Fruit fly (Drosophila melanogaster) whole organism, prepupa: Measurements from ENCODE around the gene CG15468.

Source experiments
- Blimp-1 ChIP-seq: fragments of 200-800 bp; sonication (Bioruptor generic); optimal IDR thresholded peaks from 3 replicates; lab custom pipeline; 2017; ENCODE audit warnings: missing biosample characterization, missing genetic modification characterization, mild to moderate bottlenecking, moderate library complexity, missing genetic modification reagents
- CG10631 ChIP-seq: fragments of 200-800 bp; sonication (Bioruptor generic); optimal IDR thresholded peaks from 2 replicates; lab custom pipeline; 2016; ENCODE audit warnings: missing biosample characterization, missing genetic modification characterization
- CG10669 ChIP-seq: fragments of 200-800 bp; sonication (Bioruptor generic); optimal IDR thresholded peaks from 3 replicates; lab custom pipeline; 2018; ENCODE audit warnings: missing biosample characterization, mild to moderate bottlenecking, missing genetic modification characterization, moderate library complexity
- CG11762 ChIP-seq: fragments of 200-800 bp; sonication (Bioruptor generic); optimal IDR thresholded peaks from 3 replicates; lab custom pipeline; 2016; ENCODE audit warnings: missing biosample characterization, missing genetic modification characterization; ENCODE audit not compliant: insufficient read depth
- CG11902 ChIP-seq: fragments of 200-800 bp; sonication (Bioruptor generic); optimal IDR thresholded peaks from 3 replicates; lab custom pipeline; 2016; ENCODE audit warnings: missing biosample characterization, missing genetic modification characterization
- CG1621 ChIP-seq: fragments of 200-800 bp; sonication (Bioruptor generic); optimal IDR thresholded peaks from 3 replicates; lab custom pipeline; 2018; ENCODE audit warnings: missing biosample characterization, mild to moderate bottlenecking, missing genetic modification characterization
- CG3032 ChIP-seq: fragments of 200-800 bp; optimal IDR thresholded peaks from 2 replicates; lab custom pipeline; 2019; ENCODE audit warnings: missing biosample characterization, mild to moderate bottlenecking, missing genetic modification characterization, moderate library complexity
- CG31627 ChIP-seq: fragments of 200-800 bp; sonication (Bioruptor generic); optimal IDR thresholded peaks from 3 replicates; lab custom pipeline; 2016; ENCODE audit warnings: missing biosample characterization, missing genetic modification characterization
- CG32006 ChIP-seq: fragments of 200-800 bp; sonication (Bioruptor generic); optimal IDR thresholded peaks from 3 replicates; lab custom pipeline; 2017; ENCODE audit warnings: missing biosample characterization, mild to moderate bottlenecking, missing genetic modification characterization
- CG34406 ChIP-seq: fragments of 200-800 bp; sonication (Bioruptor generic); optimal IDR thresholded peaks from 3 replicates; lab custom pipeline; 2016; ENCODE audit warnings: missing biosample characterization, missing genetic modification characterization
- CG3919 ChIP-seq: fragments of 200-800 bp; sonication (Bioruptor generic); optimal IDR thresholded peaks from 3 replicates; lab custom pipeline; 2016; ENCODE audit warnings: missing biosample characterization, missing genetic modification characterization
- CG4318 ChIP-seq: fragments of 200-800 bp; sonication (Bioruptor generic); optimal IDR thresholded peaks from 3 replicates; lab custom pipeline; 2017; ENCODE audit warnings: missing biosample characterization, mild to moderate bottlenecking, missing genetic modification characterization
- CG6163 ChIP-seq: fragments of 200-800 bp; sonication (Bioruptor generic); IDR thresholded peaks from 3 replicates; pipeline ENCODE4 v1.3.6; 2022; ENCODE audit warnings: missing biosample characterization, missing genetic modification characterization
- CG6276 ChIP-seq: fragments of 200-800 bp; sonication (Bioruptor generic); optimal IDR thresholded peaks from 2 replicates; lab custom pipeline; 2017; ENCODE audit warnings: missing biosample characterization, mild to moderate bottlenecking, missing genetic modification characterization
- CG6792 ChIP-seq: fragments of 200-800 bp; sonication (Bioruptor generic); optimal IDR thresholded peaks from 3 replicates; lab custom pipeline; 2016; ENCODE audit warnings: missing biosample characterization, missing genetic modification characterization
- CG6854 ChIP-seq: fragments of 200-800 bp; sonication (Bioruptor generic); optimal IDR thresholded peaks from 2 replicates; lab custom pipeline; 2017; ENCODE audit warnings: missing biosample characterization, mild to moderate bottlenecking, missing genetic modification characterization
- CG7368 ChIP-seq: fragments of 200-800 bp; sonication (Bioruptor generic); optimal IDR thresholded peaks from 3 replicates; lab custom pipeline; 2016; ENCODE audit warnings: missing biosample characterization, missing genetic modification characterization
- CG8119 ChIP-seq: fragments of 200-800 bp; sonication (Bioruptor generic); IDR thresholded peaks from 3 replicates; pipeline ENCODE4 v1.3.6; 2022; ENCODE audit warnings: missing biosample characterization, missing genetic modification characterization
- CG8319 ChIP-seq: fragments of 200-800 bp; sonication (Bioruptor generic); optimal IDR thresholded peaks from 3 replicates; lab custom pipeline; 2016; ENCODE audit warnings: missing biosample characterization, missing genetic modification characterization
- CG8632 ChIP-seq: fragments of 200-800 bp; sonication (Bioruptor generic); optimal IDR thresholded peaks from 3 replicates; lab custom pipeline; 2016; ENCODE audit warnings: missing biosample characterization, missing genetic modification characterization
- CG9139 ChIP-seq: fragments of 200-800 bp; sonication (Bioruptor generic); optimal IDR thresholded peaks from 3 replicates; lab custom pipeline; 2017; ENCODE audit warnings: missing biosample characterization, mild to moderate bottlenecking, missing genetic modification characterization
- Eip78C ChIP-seq: fragments of 200-800 bp; sonication (Bioruptor generic); peaks from one replicate; lab custom pipeline; 2016; ENCODE audit warnings: missing biosample characterization, missing genetic modification characterization
- Eip93F ChIP-seq: fragments of 200-800 bp; sonication (Bioruptor generic); optimal IDR thresholded peaks from 2 replicates; lab custom pipeline; 2016; ENCODE audit warnings: missing biosample characterization, mild to moderate bottlenecking, missing genetic modification characterization
- Ets21C ChIP-seq: fragments of 200-800 bp; sonication (Bioruptor generic); optimal IDR thresholded peaks from 3 replicates; lab custom pipeline; 2016; ENCODE audit warnings: missing biosample characterization, missing genetic modification characterization
- Ets96B ChIP-seq: fragments of 200-800 bp; optimal IDR thresholded peaks from 2 replicates; lab custom pipeline; 2019; ENCODE audit warnings: missing biosample characterization, mild to moderate bottlenecking, missing genetic modification characterization, moderate library complexity
- Gug ChIP-seq: fragments of 200-800 bp; sonication (Bioruptor generic); IDR thresholded peaks from 2 replicates; pipeline ENCODE4 v1.3.6; 2022; ENCODE audit warnings: missing biosample characterization, missing genetic modification characterization
- Hr38 ChIP-seq: sonication (Bioruptor generic); optimal IDR thresholded peaks from 2 replicates; lab custom pipeline; 2016; ENCODE audit warnings: missing biosample characterization, missing genetic modification characterization
- Hr39 ChIP-seq: fragments of 200-800 bp; sonication (Bioruptor generic); optimal IDR thresholded peaks from 2 replicates; lab custom pipeline; 2016; ENCODE audit warnings: missing biosample characterization, missing genetic modification characterization
- Hr4 ChIP-seq: fragments of 200-800 bp; sonication (Bioruptor generic); optimal IDR thresholded peaks from 3 replicates; lab custom pipeline; 2016; ENCODE audit warnings: missing biosample characterization, missing genetic modification characterization
- Lpt ChIP-seq: fragments of 200-800 bp; sonication (Bioruptor generic); optimal IDR thresholded peaks from 3 replicates; lab custom pipeline; 2016; ENCODE audit warnings: missing biosample characterization, missing genetic modification characterization
- Met ChIP-seq: fragments of 200-800 bp; sonication (Bioruptor generic); optimal IDR thresholded peaks from 3 replicates; lab custom pipeline; 2016; ENCODE audit warnings: missing biosample characterization, missing genetic modification characterization
- OdsH ChIP-seq: fragments of 200-800 bp; sonication (Bioruptor generic); optimal IDR thresholded peaks from 3 replicates; lab custom pipeline; 2016; ENCODE audit warnings: missing biosample characterization, missing genetic modification characterization
- Smox ChIP-seq: fragments of 200-800 bp; sonication (Bioruptor generic); optimal IDR thresholded peaks from 3 replicates; lab custom pipeline; 2016; ENCODE audit warnings: missing biosample characterization, missing genetic modification characterization
- Sox102F ChIP-seq: fragments of 200-800 bp; sonication (Bioruptor generic); optimal IDR thresholded peaks from 2 replicates; lab custom pipeline; 2016; ENCODE audit warnings: missing biosample characterization, mild to moderate bottlenecking, missing genetic modification characterization
- Sox14 ChIP-seq: fragments of 200-800 bp; sonication (Bioruptor generic); optimal IDR thresholded peaks from 3 replicates; lab custom pipeline; 2016; ENCODE audit warnings: missing biosample characterization, missing genetic modification characterization
- Sox15 ChIP-seq: fragments of 200-800 bp; sonication (Bioruptor generic); optimal IDR thresholded peaks from 3 replicates; lab custom pipeline; 2016; ENCODE audit warnings: missing biosample characterization, missing genetic modification characterization
- achi ChIP-seq: fragments of 200-800 bp; sonication (Bioruptor generic); optimal IDR thresholded peaks from 3 replicates; lab custom pipeline; 2016; ENCODE audit warnings: missing biosample characterization, missing genetic modification characterization
- acj6 ChIP-seq: fragments of 200-800 bp; sonication (Bioruptor generic); optimal IDR thresholded peaks from 3 replicates; lab custom pipeline; 2016; ENCODE audit warnings: missing biosample characterization, missing genetic modification characterization
- cyc ChIP-seq: fragments of 200-800 bp; sonication (Bioruptor generic); optimal IDR thresholded peaks from 3 replicates; lab custom pipeline; 2016; ENCODE audit warnings: missing biosample characterization, missing genetic modification characterization
- dac ChIP-seq: fragments of 200-800 bp; sonication (Bioruptor generic); optimal IDR thresholded peaks from 2 replicates; lab custom pipeline; 2017; ENCODE audit warnings: missing biosample characterization, mild to moderate bottlenecking, missing genetic modification characterization
- dsx ChIP-seq: fragments of 200-800 bp; optimal IDR thresholded peaks from 3 replicates; lab custom pipeline; 2019; ENCODE audit warnings: missing biosample characterization, mild to moderate bottlenecking, missing genetic modification characterization, moderate library complexity; ENCODE audit not compliant: poor library complexity, severe bottlenecking
- eg ChIP-seq: fragments of 200-800 bp; sonication (Bioruptor generic); IDR thresholded peaks from 3 replicates; pipeline ENCODE4 v1.3.6; 2022; ENCODE audit warnings: missing biosample characterization, missing genetic modification characterization
- esn ChIP-seq: fragments of 200-800 bp; sonication (Bioruptor generic); optimal IDR thresholded peaks from 2 replicates; lab custom pipeline; 2016; ENCODE audit warnings: missing biosample characterization, mild to moderate bottlenecking, missing genetic modification characterization, moderate library complexity
- fd59A ChIP-seq: fragments of 200-800 bp; sonication (Bioruptor generic); optimal IDR thresholded peaks from 2 replicates; lab custom pipeline; 2017; ENCODE audit warnings: missing biosample characterization, mild to moderate bottlenecking, missing genetic modification characterization, missing genetic modification reagents
- fkh ChIP-seq: fragments of 200-800 bp; sonication (Bioruptor generic); optimal IDR thresholded peaks from 3 replicates; lab custom pipeline; 2017; ENCODE audit warnings: missing biosample characterization, mild to moderate bottlenecking, missing genetic modification characterization, moderate library complexity
- lz ChIP-seq: fragments of 200-800 bp; sonication (Bioruptor generic); optimal IDR thresholded peaks from 3 replicates; lab custom pipeline; 2016; ENCODE audit warnings: missing biosample characterization, missing genetic modification characterization
- net ChIP-seq: fragments of 200-800 bp; sonication (Bioruptor generic); optimal IDR thresholded peaks from 3 replicates; lab custom pipeline; 2016; ENCODE audit warnings: missing biosample characterization, missing genetic modification characterization
- pdm3 ChIP-seq: fragments of 200-800 bp; sonication (Bioruptor generic); optimal IDR thresholded peaks from 3 replicates; lab custom pipeline; 2016; ENCODE audit warnings: missing biosample characterization, missing genetic modification characterization
- salr ChIP-seq, 2 experiments: fragments of 200-800 bp; sonication (Bioruptor generic); optimal IDR thresholded peaks; 3 replicates each; lab custom pipeline; 2016 to 2018; ENCODE audit warnings: missing biosample characterization in 2 of 2, missing genetic modification characterization in 2 of 2, mild to moderate bottlenecking in 1 of 2
- ss ChIP-seq, 2 experiments: fragments of 200-800 bp; sonication (Bioruptor generic); optimal IDR thresholded peaks; 2 replicates in 1 of 2; 3 replicates in 1 of 2; lab custom pipeline; 2017 to 2018; ENCODE audit warnings: mild to moderate bottlenecking in 2 of 2, missing biosample characterization in 2 of 2, missing genetic modification characterization in 2 of 2, moderate library complexity in 1 of 2
- topi ChIP-seq: fragments of 200-800 bp; sonication (Bioruptor generic); optimal IDR thresholded peaks from 3 replicates; lab custom pipeline; 2016; ENCODE audit warnings: missing biosample characterization, missing genetic modification characterization

CG15468 gene

dm6 chrX:4961028-4961427 lies at the start of gene CG15468:
Gene CG15468 (minus strand): TSS chrX:4961128.
- no peak for TF ChIP-seq CG3919 (GFP tag; lab: Kevin White, UChicago)
- TF ChIP-seq Eip78C (GFP tag; lab: Kevin White, UChicago) = peak; percentile 35
- TF ChIP-seq, all 60 proteins: peak for 1

- peak; percentile 26 for TF ChIP-seq Ets96B
- TF ChIP-seq lz (GFP tag; lab: Kevin White, UChicago) = no peak
- no peak for TF ChIP-seq fd59A (GFP tag; lab: Kevin White, UChicago)
- no peak for TF ChIP-seq CG8119 (GFP tag; lab: Robert Waterston, UW)
- TF ChIP-seq Gug = no peak
- no peak for TF ChIP-seq pdm3 (GFP tag; lab: Kevin White, UChicago)
- no peak for TF ChIP-seq CG9139 (GFP tag; lab: Kevin White, UChicago)
- TF ChIP-seq ss (GFP tag; optimal IDR thresholded peaks at IDR 0.05; lab: Kevin White, UChicago) = no peak
- TF ChIP-seq Sox102F (GFP tag; lab: Kevin White, UChicago) = no peak
- TF ChIP-seq Hr39 (GFP tag; lab: Kevin White, UChicago) = no peak
- no peak for TF ChIP-seq CG1621 (tag; lab: Kevin White, UChicago)
- TF ChIP-seq cyc (GFP tag; lab: Kevin White, UChicago) = no peak
- peak; percentile 23 for TF ChIP-seq CG3919 (GFP tag; lab: Kevin White, UChicago)
- TF ChIP-seq CG11762 (GFP tag; lab: Kevin White, UChicago) = no peak
- no peak for TF ChIP-seq CG6276 (GFP tag; lab: Kevin White, UChicago)
- TF ChIP-seq Lpt = no peak
- no peak for TF ChIP-seq Eip93F (GFP tag; lab: Kevin White, UChicago)
- TF ChIP-seq dsx (GFP tag; lab: Kevin White, UChicago) = no peak
- TF ChIP-seq CG6854 = no peak
- no peak for TF ChIP-seq CG11902 (GFP tag; lab: Kevin White, UChicago)
- no peak for TF ChIP-seq Smox
- TF ChIP-seq achi = no peak
- TF ChIP-seq Hr4 (GFP tag; lab: Kevin White, UChicago) = no peak
- TF ChIP-seq acj6 (GFP tag; lab: Kevin White, UChicago) = no peak
- no peak for TF ChIP-seq eg (GFP tag; lab: Robert Waterston, UW)
- peak; percentile 11 for TF ChIP-seq CG10631 (GFP tag; lab: Kevin White, UChicago)
- TF ChIP-seq dac = no peak
- no peak for TF ChIP-seq esn (GFP tag; lab: Kevin White, UChicago)
- no peak for TF ChIP-seq CG32006 (GFP tag; lab: Kevin White, UChicago)
- TF ChIP-seq Sox14 (GFP tag; lab: Kevin White, UChicago) = no peak
- TF ChIP-seq CG10669 (GFP tag; lab: Kevin White, UChicago) = no peak
- TF ChIP-seq CG6163 = no peak
- TF ChIP-seq CG4318 (GFP tag; lab: Kevin White, UChicago) = no peak
- peak; percentile 23 for TF ChIP-seq CG3032
- no peak for TF ChIP-seq Hr38 (GFP tag; lab: Kevin White, UChicago)
- no peak for TF ChIP-seq Sox15 (GFP tag; lab: Kevin White, UChicago)
- TF ChIP-seq net = no peak
- TF ChIP-seq topi = no peak
- no peak for TF ChIP-seq CG7368 (GFP tag; lab: Kevin White, UChicago)
- no peak for TF ChIP-seq CG8632 (GFP tag; lab: Kevin White, UChicago)
- TF ChIP-seq salr (GFP tag; optimal IDR thresholded peaks at IDR 0.05; lab: Kevin White, UChicago) = no peak
- TF ChIP-seq Eip78C (GFP tag; lab: Kevin White, UChicago) = peak; percentile 48
- no peak for TF ChIP-seq CG6792 (GFP tag; lab: Kevin White, UChicago)
- TF ChIP-seq Blimp-1 (GFP tag; lab: Kevin White, UChicago) = no peak
- no peak for TF ChIP-seq fkh
- TF ChIP-seq CG31627 (GFP tag; lab: Kevin White, UChicago) = no peak
- TF ChIP-seq Ets21C (GFP tag; lab: Kevin White, UChicago) = no peak
- no peak for TF ChIP-seq OdsH (GFP tag; lab: Kevin White, UChicago)
- no peak for TF ChIP-seq CG8319 (GFP tag; lab: Kevin White, UChicago)
- TF ChIP-seq CG34406 = no peak
- TF ChIP-seq Met (GFP tag; lab: Kevin White, UChicago) = no peak
Observed at dm6 chrX:5010116-5010515, 49.2 kb upstream of the CG15468 start.
